Fruit fly (Drosophila melanogaster): Measurements from ENCODE around the gene CG34298.

DNA sequence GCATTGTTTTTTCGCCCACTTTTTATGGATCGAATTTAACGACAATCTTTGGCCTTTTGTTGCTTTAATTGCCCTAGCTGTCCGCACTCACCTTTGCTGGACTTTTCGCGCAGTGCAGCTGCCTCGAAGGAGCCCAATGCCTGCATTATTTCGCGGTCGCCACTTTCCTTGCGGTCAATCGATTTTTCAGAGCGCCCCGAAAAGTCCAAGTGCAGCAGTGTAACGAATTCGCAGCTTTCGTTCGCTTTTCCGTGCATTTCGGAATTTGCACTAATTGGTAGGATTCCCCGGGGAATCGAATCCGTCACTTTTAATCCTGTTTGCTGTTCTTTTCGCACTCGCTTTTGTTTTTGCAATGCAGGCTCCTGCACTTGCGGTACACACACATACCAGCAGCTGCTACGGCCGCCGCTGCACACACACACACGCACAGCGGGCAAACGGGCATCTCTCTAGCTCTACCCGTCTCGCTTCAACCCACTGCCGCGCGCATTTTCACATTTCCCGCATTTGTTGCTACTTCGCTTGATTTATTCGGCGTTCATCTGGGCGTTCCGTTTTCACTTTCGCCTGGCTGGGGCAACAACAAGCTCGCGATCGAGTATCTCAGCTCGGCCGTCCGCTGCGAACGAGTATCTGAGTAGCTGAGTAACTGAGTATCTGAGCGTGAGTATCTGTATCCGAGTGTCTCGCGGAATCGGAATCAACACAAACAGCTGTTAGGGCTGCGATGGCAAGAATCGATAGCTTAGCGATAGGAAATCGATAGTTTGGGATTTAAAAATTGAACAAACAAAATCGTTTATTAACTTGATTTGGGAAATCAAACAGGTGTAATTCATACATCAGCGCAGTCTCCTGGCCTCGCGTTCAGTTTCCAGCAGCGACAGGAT is 22.2 kb downstream of the CG34298 start, which contains the start of gene Mgat2:
- TF ChIP-seq pan (optimal IDR thresholded peaks at IDR 0.05) (no peak), CG8478 (optimal IDR thresholded peaks at IDR 0.05) (no peak), Dll (optimal IDR thresholded peaks at IDR 0.05) (no peak), usp (GFP tag; optimal IDR thresholded peaks at IDR 0.05) (no peak)

All from whole organism.